Fruit fly (Drosophila melanogaster): ENCODE data around the gene CG7884.

The CG7884 gene

DNA sequence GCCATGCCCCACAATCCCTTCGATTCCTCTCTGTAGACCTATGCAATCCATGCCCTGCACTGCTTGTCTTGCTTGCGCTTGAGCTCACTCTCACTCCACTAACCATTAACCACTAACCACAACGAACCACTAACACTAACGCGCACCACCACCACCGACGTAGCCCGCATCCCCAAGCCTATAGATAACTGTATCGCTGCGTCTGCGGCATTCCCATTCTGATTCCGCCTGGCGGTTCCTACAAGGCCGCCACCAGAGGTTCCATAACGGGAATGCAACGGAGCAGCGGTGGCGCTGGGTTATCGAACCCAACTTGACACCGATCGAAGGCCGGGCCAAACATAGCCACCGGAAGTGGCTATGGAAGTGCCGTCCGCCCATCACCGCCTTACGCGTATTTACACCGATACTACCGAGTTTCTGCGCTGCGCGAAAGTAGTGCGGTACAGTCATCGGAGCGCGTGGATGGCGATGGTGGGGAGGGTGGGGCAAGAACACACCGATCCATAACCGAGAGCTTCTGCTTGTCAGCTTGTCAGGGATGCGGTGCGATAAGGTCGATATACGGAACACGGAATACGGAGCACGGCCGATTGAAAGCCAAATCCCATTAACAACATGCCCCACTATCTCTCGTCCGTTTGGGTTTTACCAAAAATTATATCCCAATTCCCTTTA is 45.5 kb downstream of the CG7884 start (continued):
- peak; percentile 91 for TF ChIP-seq lab (GFP tag; optimal IDR thresholded peaks at IDR 0.05)
- no peak for TF ChIP-seq Xbp1 (GFP tag; optimal IDR thresholded peaks at IDR 0.05)
- TF ChIP-seq Hsf (GFP tag; optimal IDR thresholded peaks at IDR 0.05) = no peak
- TF ChIP-seq zen2 (GFP tag; IDR thresholded peaks at IDR 0.05; ENCODE audit: partially characterized antibody) = no peak
- TF ChIP-seq Trl (optimal IDR thresholded peaks at IDR 0.05) = no peak
- TF ChIP-seq Trl (GFP tag; optimal IDR thresholded peaks at IDR 0.05) = no peak
- peak; percentile 61 for TF ChIP-seq crol (GFP tag; IDR thresholded peaks at IDR 0.05)
- TF ChIP-seq NFAT (GFP tag; IDR thresholded peaks at IDR 0.05) = no peak
- no peak for TF ChIP-seq mld (GFP tag; IDR thresholded peaks at IDR 0.05; ENCODE audit: partially characterized antibody)
- TF ChIP-seq Antp (GFP tag; optimal IDR thresholded peaks at IDR 0.05) = no peak
- TF ChIP-seq CG6254 (GFP tag; optimal IDR thresholded peaks at IDR 0.05) = no peak
- TF ChIP-seq CG32532 (GFP tag; IDR thresholded peaks at IDR 0.05) = no peak
- TF ChIP-seq Ets65A (GFP tag) = peak; percentile 59

DNA sequence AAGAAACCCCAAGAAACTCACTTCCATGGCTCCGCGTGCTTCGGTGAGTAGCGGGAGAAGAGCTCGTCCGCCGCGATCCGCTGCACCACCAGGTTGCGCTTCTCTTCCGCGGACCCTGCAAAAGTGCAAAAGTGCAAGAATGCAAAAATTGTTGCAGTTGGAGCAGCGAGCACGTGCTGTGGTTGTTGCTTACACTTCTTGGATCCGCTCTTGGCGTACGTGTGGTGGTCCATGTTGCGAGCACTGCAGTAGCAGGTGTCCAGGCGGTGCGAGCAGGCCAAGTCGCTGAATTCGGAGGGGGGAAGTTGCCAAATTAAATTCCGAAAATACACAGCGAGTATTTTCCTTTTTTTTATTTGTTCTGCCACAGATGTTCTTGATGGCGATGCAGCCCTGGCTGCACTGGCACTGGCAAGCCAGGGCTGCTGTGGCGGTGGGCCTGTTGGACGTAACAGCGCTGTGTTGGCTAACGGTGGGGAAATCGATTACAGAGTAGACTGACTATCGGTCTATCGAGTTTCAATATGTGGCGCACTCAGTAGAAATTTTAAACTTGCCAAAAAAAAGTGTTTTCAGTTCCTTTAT is 48.2 kb downstream of the CG7884 start, which contains the start of gene CG8010:
Gene CG8010, minus strand, starts transcription at position 413 of the 585 bp plus-strand sequence.
- TF ChIP-seq Bgb (GFP tag; IDR thresholded peaks at IDR 0.05; ENCODE audit: partially characterized antibody) (peak; percentile 52; the same call in 1 of the 2 replicates), CG11085 (GFP tag; IDR thresholded peaks at IDR 0.05) (no peak), Drgx (GFP tag; IDR thresholded peaks at IDR 0.05) (0 out of 2 replicates have a peak, but pooled peaks have one; percentile 30), TFAM (GFP tag; optimal IDR thresholded peaks at IDR 0.05) (no peak), bcd (GFP tag; optimal IDR thresholded peaks at IDR 0.05) (no peak), CG12219 (GFP tag; optimal IDR thresholded peaks at IDR 0.05) (no peak), CG1647 (GFP tag; optimal IDR thresholded peaks at IDR 0.05) (no peak), stwl (tag; optimal IDR thresholded peaks at IDR 0.05) (peak; percentile 47), CG2875 (GFP tag; optimal IDR thresholded peaks at IDR 0.05) (no peak), Mrtf (GFP tag; IDR thresholded peaks at IDR 0.05) (no peak), CHES-1-like (GFP tag; optimal IDR thresholded peaks at IDR 0.05) (no peak), CG1792 (GFP tag; optimal IDR thresholded peaks at IDR 0.05) (no peak), zfh1 (GFP tag; IDR thresholded peaks at IDR 0.05) (peak; percentile 48; the same call in 1 of the 3 replicates), chif (GFP tag; optimal IDR thresholded peaks at IDR 0.05) (no peak), CG34376 (GFP tag; optimal IDR thresholded peaks at IDR 0.05) (peak; percentile 14), otp (GFP tag; IDR thresholded peaks at IDR 0.05) (0 out of 3 replicates have a peak, but pooled peaks have one; percentile 17), dmrt99B (tag; optimal IDR thresholded peaks at IDR 0.05) (no peak), tin (GFP tag; optimal IDR thresholded peaks at IDR 0.05) (peak; percentile 13), odd (GFP tag; optimal IDR thresholded peaks at IDR 0.05) (no peak), CG1603 (tag; optimal IDR thresholded peaks at IDR 0.05) (no peak), Nf-YC (tag; optimal IDR thresholded peaks at IDR 0.05) (no peak), exex (tag; optimal IDR thresholded peaks at IDR 0.05) (no peak), pan (optimal IDR thresholded peaks at IDR 0.05) (no peak), pan (GFP tag; optimal IDR thresholded peaks at IDR 0.05 in 1 of 2, IDR thresholded peaks at IDR 0.05 in 1 of 2) (peak in 1 of 2 experiments; percentile 13), phol (tag; optimal IDR thresholded peaks at IDR 0.05) (peak; percentile 4), Rfx (GFP tag; IDR thresholded peaks at IDR 0.05) (peak; percentile 57), zfh2 (GFP tag; optimal IDR thresholded peaks at IDR 0.05) (no peak), trh (GFP tag; optimal IDR thresholded peaks at IDR 0.05) (no peak), hth (optimal IDR thresholded peaks at IDR 0.05) (no peak), caup (GFP tag; optimal IDR thresholded peaks at IDR 0.05; ENCODE audit: severe bottlenecking) (no peak), pb (GFP tag; optimal IDR thresholded peaks at IDR 0.05) (no peak), tgo (GFP tag; IDR thresholded peaks at IDR 0.05) (no peak), CG11398 (GFP tag; optimal IDR thresholded peaks at IDR 0.05) (no peak), bigmax (GFP tag; optimal IDR thresholded peaks at IDR 0.05) (no peak), CG34422 (GFP tag; IDR thresholded peaks at IDR 0.05) (no peak), rib (GFP tag; IDR thresholded peaks at IDR 0.05) (peak; percentile 55; the same call in 1 of the 2 replicates), CG8388 (GFP tag; optimal IDR thresholded peaks at IDR 0.05) (no peak)

Measured in whole organism, embryonic.